Fruit fly (Drosophila melanogaster) whole organism, embryonic: ENCODE results near the gene CG45544.

Experiments
- BEAF-32 ChIP-seq: fragments of 200-800 bp; sonication (Bioruptor generic); optimal IDR thresholded peaks from 3 replicates; lab custom pipeline; 2017; ENCODE audit warnings: missing biosample characterization, missing genetic modification characterization, mild to moderate bottlenecking, moderate library complexity, missing genetic modification reagents
- Bdp1 ChIP-seq: fragments of 200-800 bp; sonication (Bioruptor generic); optimal IDR thresholded peaks from 3 replicates; lab custom pipeline; 2016; ENCODE audit warnings: missing biosample characterization, missing genetic modification characterization
- C15 ChIP-seq: fragments of 200-800 bp; sonication (Bioruptor generic); IDR thresholded peaks from 3 replicates; pipeline ENCODE4 v1.3.6; 2022; ENCODE audit warnings: missing biosample characterization, missing genetic modification characterization
- CG1024 ChIP-seq: fragments of 200-800 bp; sonication (Bioruptor generic); IDR thresholded peaks from 2 replicates; pipeline ENCODE4 v1.3.6; 2022; ENCODE audit warnings: missing biosample characterization, missing genetic modification characterization
- CG10654 ChIP-seq: fragments of 200-800 bp; sonication (Bioruptor generic); optimal IDR thresholded peaks from 2 replicates; lab custom pipeline; 2016; ENCODE audit warnings: missing biosample characterization, missing genetic modification characterization
- CG11398 ChIP-seq: fragments of 200-800 bp; sonication (Bioruptor generic); optimal IDR thresholded peaks from 2 replicates; lab custom pipeline; 2016; ENCODE audit warnings: missing biosample characterization, missing genetic modification characterization
- CG11695 ChIP-seq: fragments of 200-800 bp; sonication (Bioruptor generic); IDR thresholded peaks from 3 replicates; pipeline ENCODE4 v1.3.6; 2022; ENCODE audit warnings: missing biosample characterization, missing genetic modification characterization
- CG1233 ChIP-seq: fragments of 200-800 bp; sonication (Bioruptor generic); optimal IDR thresholded peaks from 4 replicates; lab custom pipeline; 2018; ENCODE audit warnings: missing biosample characterization, mild to moderate bottlenecking, missing genetic modification characterization
- CG12769 ChIP-seq: fragments of 200-800 bp; sonication (Bioruptor generic); optimal IDR thresholded peaks from 2 replicates; lab custom pipeline; 2019; ENCODE audit warnings: missing biosample characterization, mild to moderate bottlenecking, missing genetic modification characterization, moderate library complexity
- CG12942 ChIP-seq: fragments of 200-800 bp; sonication (Bioruptor generic); optimal IDR thresholded peaks from 3 replicates; lab custom pipeline; 2016; ENCODE audit warnings: missing biosample characterization, missing genetic modification characterization
- CG15011 ChIP-seq: fragments of 200-800 bp; sonication (Bioruptor generic); optimal IDR thresholded peaks from 3 replicates; lab custom pipeline; 2018; ENCODE audit warnings: missing biosample characterization, mild to moderate bottlenecking, missing genetic modification characterization
- CG15073 ChIP-seq: fragments of 200-800 bp; sonication (Bioruptor generic); optimal IDR thresholded peaks from 2 replicates; lab custom pipeline; 2016; ENCODE audit warnings: missing biosample characterization, missing genetic modification characterization
- CG16815 ChIP-seq: fragments of 200-800 bp; sonication (Bioruptor generic); optimal IDR thresholded peaks from 3 replicates; lab custom pipeline; 2017; ENCODE audit warnings: missing biosample characterization, mild to moderate bottlenecking, missing genetic modification characterization
- CG16863 ChIP-seq: fragments of 200-800 bp; sonication (Bioruptor generic); optimal IDR thresholded peaks from 3 replicates; lab custom pipeline; 2016; ENCODE audit warnings: missing biosample characterization, missing genetic modification characterization
- CG17328 ChIP-seq: fragments of 200-800 bp; sonication (Bioruptor generic); IDR thresholded peaks from 2 replicates; pipeline ENCODE4 v1.3.6; 2022; ENCODE audit warnings: missing biosample characterization, missing genetic modification characterization
- CG18011 ChIP-seq: fragments of 200-800 bp; sonication (Bioruptor generic); optimal IDR thresholded peaks from 2 replicates; lab custom pipeline; 2017; ENCODE audit warnings: missing biosample characterization, missing genetic modification characterization, mild to moderate bottlenecking, moderate library complexity, missing genotype
- CG18262 ChIP-seq: fragments of 200-800 bp; optimal IDR thresholded peaks from 3 replicates; lab custom pipeline; 2019; ENCODE audit warnings: missing biosample characterization, mild to moderate bottlenecking, missing genetic modification characterization, moderate library complexity
- CG3065 ChIP-seq: fragments of 200-800 bp; sonication (Bioruptor generic); optimal IDR thresholded peaks from 2 replicates; lab custom pipeline; 2016; ENCODE audit warnings: missing biosample characterization, missing genetic modification characterization
- CG33213 ChIP-seq: fragments of 200-800 bp; sonication (Bioruptor generic); optimal IDR thresholded peaks from 3 replicates; lab custom pipeline; 2016; ENCODE audit warnings: missing biosample characterization, missing genetic modification characterization
- CG3995 ChIP-seq: fragments of 200-800 bp; sonication (Bioruptor generic); optimal IDR thresholded peaks from 3 replicates; lab custom pipeline; 2016; ENCODE audit warnings: missing biosample characterization, missing genetic modification characterization
- CG5180 ChIP-seq: fragments of 200-800 bp; sonication (Bioruptor generic); optimal IDR thresholded peaks from 3 replicates; lab custom pipeline; 2017; ENCODE audit warnings: missing biosample characterization, missing genetic modification characterization, mild to moderate bottlenecking, moderate library complexity, missing genetic modification reagents
- CG7786 ChIP-seq: fragments of 200-800 bp; sonication (Bioruptor generic); optimal IDR thresholded peaks from 2 replicates; lab custom pipeline; 2016; ENCODE audit warnings: missing biosample characterization, missing genetic modification characterization
- CG7928 ChIP-seq: fragments of 200-800 bp; sonication (Bioruptor generic); optimal IDR thresholded peaks from 2 replicates; lab custom pipeline; 2017; ENCODE audit warnings: missing biosample characterization, mild to moderate bottlenecking, missing genetic modification characterization
- CG7963 ChIP-seq: fragments of 200-800 bp; sonication (Bioruptor generic); IDR thresholded peaks from 3 replicates; pipeline ENCODE4 v1.3.6; 2022; ENCODE audit warnings: missing biosample characterization, missing genetic modification characterization; ENCODE audit not compliant: partially characterized antibody
- CG8089 ChIP-seq: fragments of 200-800 bp; sonication (Bioruptor generic); optimal IDR thresholded peaks from 3 replicates; lab custom pipeline; 2016; ENCODE audit warnings: missing biosample characterization, missing genetic modification characterization
- CG9727 ChIP-seq: fragments of 200-800 bp; sonication (Bioruptor generic); optimal IDR thresholded peaks from 3 replicates; lab custom pipeline; 2017; ENCODE audit warnings: missing biosample characterization, mild to moderate bottlenecking, missing genetic modification characterization
- CHES-1-like ChIP-seq: fragments of 200-800 bp; sonication (Bioruptor generic); optimal IDR thresholded peaks from 2 replicates; lab custom pipeline; 2016; ENCODE audit warnings: missing biosample characterization, missing genetic modification characterization
- CrebB ChIP-seq: fragments of 200-800 bp; sonication (Bioruptor generic); optimal IDR thresholded peaks from 3 replicates; lab custom pipeline; 2018; ENCODE audit warnings: missing biosample characterization, mild to moderate bottlenecking, missing genetic modification characterization
- Dip3 ChIP-seq: fragments of 200-800 bp; sonication (Bioruptor generic); optimal IDR thresholded peaks from 3 replicates; lab custom pipeline; 2016; ENCODE audit warnings: missing biosample characterization, missing genetic modification characterization
- Elba2 ChIP-seq: fragments of 200-800 bp; sonication (Bioruptor generic); optimal IDR thresholded peaks from 3 replicates; lab custom pipeline; 2016; ENCODE audit warnings: missing biosample characterization, missing genetic modification characterization
- Fer3 ChIP-seq: fragments of 200-800 bp; sonication (Bioruptor generic); optimal IDR thresholded peaks from 2 replicates; lab custom pipeline; 2018; ENCODE audit warnings: missing biosample characterization, mild to moderate bottlenecking, missing genetic modification characterization, moderate library complexity
- Gsc ChIP-seq: fragments of 200-800 bp; sonication (Bioruptor generic); IDR thresholded peaks from 2 replicates; pipeline ENCODE4 v1.3.6; 2022; ENCODE audit warnings: missing biosample characterization, missing genetic modification characterization
- Hey ChIP-seq: fragments of 200-800 bp; sonication (Bioruptor generic); optimal IDR thresholded peaks from 3 replicates; lab custom pipeline; 2018; ENCODE audit warnings: missing biosample characterization, mild to moderate bottlenecking, missing genetic modification characterization
- Hmr ChIP-seq: fragments of 200-800 bp; sonication (Bioruptor generic); optimal IDR thresholded peaks from 3 replicates; lab custom pipeline; 2017; ENCODE audit warnings: mild to moderate bottlenecking, missing biosample characterization, missing genetic modification reagents, missing genetic modification characterization
- Myb ChIP-seq: fragments of 200-800 bp; sonication (Bioruptor generic); optimal IDR thresholded peaks from 2 replicates; lab custom pipeline; 2016; ENCODE audit warnings: missing biosample characterization, missing genetic modification characterization
- Nf-YC ChIP-seq: fragments of 200-800 bp; optimal IDR thresholded peaks from 3 replicates; lab custom pipeline; 2019; ENCODE audit warnings: missing biosample characterization, mild to moderate bottlenecking, missing genetic modification characterization, moderate library complexity
- NfI ChIP-seq: fragments of 200-800 bp; sonication (Bioruptor generic); optimal IDR thresholded peaks from 3 replicates; lab custom pipeline; 2018; ENCODE audit warnings: missing biosample characterization, mild to moderate bottlenecking, missing genetic modification characterization, moderate library complexity
- Optix ChIP-seq: fragments of 200-800 bp; sonication (Bioruptor generic); IDR thresholded peaks from 3 replicates; pipeline ENCODE4 v1.3.6; 2022; ENCODE audit warnings: missing biosample characterization, missing genetic modification characterization
- Side ChIP-seq: fragments of 200-800 bp; sonication (Bioruptor generic); optimal IDR thresholded peaks from 2 replicates; lab custom pipeline; 2016; ENCODE audit warnings: missing biosample characterization, missing genetic modification characterization
- btn ChIP-seq: fragments of 200-800 bp; sonication (Bioruptor generic); optimal IDR thresholded peaks from 2 replicates; lab custom pipeline; 2016; ENCODE audit warnings: missing biosample characterization, missing genetic modification characterization
- cad ChIP-seq: fragments of >200 bp; optimal IDR thresholded peaks from 2 replicates; lab custom pipeline; 2017; ENCODE audit warnings: missing biosample characterization, missing genetic modification characterization
- dpn ChIP-seq, 2 experiments: fragments of 200-800 bp; sonication (Bioruptor generic); optimal IDR thresholded peaks; 3 replicates each; lab custom pipeline; 2016; ENCODE audit warnings: missing biosample characterization in 2 of 2, missing genetic modification characterization in 2 of 2
- ewg ChIP-seq: fragments of 200-800 bp; sonication (Bioruptor generic); optimal IDR thresholded peaks from 3 replicates; lab custom pipeline; 2017; ENCODE audit warnings: mild to moderate bottlenecking, missing biosample characterization, missing genetic modification reagents, missing genetic modification characterization
- gt ChIP-seq: fragments of 200-800 bp; sonication (Bioruptor generic); IDR thresholded peaks from 2 replicates; pipeline ENCODE4 v1.3.6; 2022; ENCODE audit warnings: missing biosample characterization, missing genetic modification characterization
- peb ChIP-seq: fragments of 200-800 bp; sonication (Bioruptor generic); IDR thresholded peaks from 2 replicates; pipeline ENCODE4 v1.3.6; 2022; ENCODE audit warnings: missing biosample characterization, missing genetic modification characterization
- pfk ChIP-seq: fragments of 200-800 bp; sonication (Bioruptor generic); optimal IDR thresholded peaks from 2 replicates; lab custom pipeline; 2018; ENCODE audit warnings: missing biosample characterization, mild to moderate bottlenecking, missing genetic modification characterization, moderate library complexity
- sc ChIP-seq, 3 experiments: fragments of >200 bp in 2 of 3; fragments of 200-800 bp in 1 of 3; sonication (Bioruptor generic) in 1 of 3; optimal IDR thresholded peaks; 2 replicates in 2 of 3; 3 replicates in 1 of 3; lab custom pipeline; 2017; ENCODE audit warnings: mild to moderate bottlenecking in 1 of 3, missing biosample characterization in 1 of 3, missing genetic modification characterization in 1 of 3, missing genetic modification reagents in 1 of 3
- schlank ChIP-seq: fragments of 200-800 bp; sonication (Bioruptor generic); optimal IDR thresholded peaks from 2 replicates; lab custom pipeline; 2018; ENCODE audit warnings: missing biosample characterization, mild to moderate bottlenecking, missing genetic modification characterization
- slou ChIP-seq: fragments of 200-800 bp; sonication (Bioruptor generic); optimal IDR thresholded peaks from 3 replicates; lab custom pipeline; 2016; ENCODE audit warnings: missing biosample characterization, missing genetic modification characterization
- sr ChIP-seq: fragments of 200-800 bp; sonication (Bioruptor generic); IDR thresholded peaks from 3 replicates; pipeline ENCODE4 v1.3.6; 2022; ENCODE audit warnings: missing biosample characterization, missing genetic modification characterization
- tup ChIP-seq: fragments of 200-800 bp; sonication (Bioruptor generic); optimal IDR thresholded peaks from 2 replicates; lab custom pipeline; 2016; ENCODE audit warnings: missing biosample characterization, mild to moderate bottlenecking, missing genetic modification characterization, moderate library complexity

CG45544 gene

dm6 chr3R:29207996-29208395, 48.3 kb upstream of the CG45544 start (continued):
- TF ChIP-seq tup (GFP tag; lab: Kevin White, UChicago): no peak
- TF ChIP-seq Hmr (GFP tag; lab: Kevin White, UChicago): peak; percentile 42
- TF ChIP-seq C15: no peak
- no peak for TF ChIP-seq Hey (tag; lab: Kevin White, UChicago)
- peak; percentile 21 for TF ChIP-seq CrebB (tag; lab: Kevin White, UChicago)
- TF ChIP-seq sc (optimal IDR thresholded peaks at IDR 0.05; lab: Kevin White, UChicago): no peak
- TF ChIP-seq sc (GFP tag; optimal IDR thresholded peaks at IDR 0.05; lab: Kevin White, UChicago): peak; percentile 60
- TF ChIP-seq slou (GFP tag; lab: Kevin White, UChicago): no peak
- no peak for TF ChIP-seq CG7963 (GFP tag; lab: Robert Waterston, UW)
- TF ChIP-seq peb (GFP tag; lab: Robert Waterston, UW): peak; percentile 37; the same call in 1 of the 2 replicates
- peak; percentile 72 for TF ChIP-seq CG11695 (GFP tag; lab: Robert Waterston, UW)
- TF ChIP-seq pfk: no peak
- peak; percentile 30 for TF ChIP-seq CG9727 (GFP tag; lab: Kevin White, UChicago)
- peak; percentile 26 for TF ChIP-seq Dip3
- TF ChIP-seq CG10654 (GFP tag; lab: Kevin White, UChicago): peak; percentile 43
- TF ChIP-seq CG1024 (GFP tag; lab: Robert Waterston, UW): 0 out of 2 replicates have a peak, but pooled peaks have one; percentile 40
- no peak for TF ChIP-seq CG7786 (GFP tag; lab: Kevin White, UChicago)
- TF ChIP-seq Bdp1: peak; percentile 29
- TF ChIP-seq CG1233 (GFP tag; lab: Kevin White, UChicago): peak; percentile 54
- TF ChIP-seq schlank (tag; lab: Kevin White, UChicago): no peak
- no peak for TF ChIP-seq Elba2
- TF ChIP-seq CHES-1-like (GFP tag; lab: Kevin White, UChicago): no peak
- no peak for TF ChIP-seq CG15073 (GFP tag; lab: Kevin White, UChicago)
- TF ChIP-seq dpn (GFP tag; optimal IDR thresholded peaks at IDR 0.05; lab: Kevin White, UChicago): peak; percentile 14 to 61
- TF ChIP-seq CG12942: no peak
- TF ChIP-seq BEAF-32 (GFP tag; lab: Kevin White, UChicago): no peak
- peak; percentile 61 for TF ChIP-seq NfI (GFP tag; lab: Kevin White, UChicago)
- TF ChIP-seq gt: no peak
- no peak for TF ChIP-seq CG16815 (GFP tag; lab: Kevin White, UChicago)
- peak; percentile 51 for TF ChIP-seq CG12769 (tag; lab: Kevin White, UChicago)
- TF ChIP-seq CG15011 (GFP tag; lab: Kevin White, UChicago): peak; percentile 40
- no peak for TF ChIP-seq cad (GFP tag; lab: Kevin White, UChicago)
- TF ChIP-seq CG18011 (GFP tag; lab: Kevin White, UChicago): peak; percentile 15
- TF ChIP-seq CG7928: no peak
- peak; percentile 71 for TF ChIP-seq CG17328 (GFP tag; lab: Robert Waterston, UW)
- no peak for TF ChIP-seq Side (GFP tag; lab: Kevin White, UChicago)
- TF ChIP-seq sr (GFP tag; lab: Robert Waterston, UW): peak; percentile 23; the same call in 1 of the 3 replicates
- peak; percentile 0 for TF ChIP-seq Nf-YC (tag; lab: Kevin White, UChicago)
- peak; percentile 60 for TF ChIP-seq ewg (GFP tag; lab: Kevin White, UChicago)
- no peak for TF ChIP-seq CG11398 (GFP tag; lab: Kevin White, UChicago)
- TF ChIP-seq Fer3 (tag; lab: Kevin White, UChicago): peak; percentile 56
- no peak for TF ChIP-seq btn (GFP tag; lab: Kevin White, UChicago)
- TF ChIP-seq CG18262: peak; percentile 78
- no peak for TF ChIP-seq Gsc (GFP tag; lab: Robert Waterston, UW)
- no peak for TF ChIP-seq CG3995 (GFP tag; lab: Kevin White, UChicago)
- TF ChIP-seq CG3065: no peak
- TF ChIP-seq Myb (GFP tag; lab: Kevin White, UChicago): no peak
- TF ChIP-seq CG8089 (GFP tag; lab: Kevin White, UChicago): no peak
- peak; percentile 66; the same call in 2 of the 3 replicates for TF ChIP-seq Optix (GFP tag; lab: Robert Waterston, UW)
- peak; percentile 58 for TF ChIP-seq CG5180 (GFP tag; lab: Kevin White, UChicago)
- TF ChIP-seq CG33213: no peak
- peak; percentile 46 for TF ChIP-seq CG16863 (GFP tag; lab: Kevin White, UChicago)
